Worm (Caenorhabditis elegans): ENCODE measurements around the gene ZC317.7.
A peak's percentile ranks its signal among the peaks of the same experiment; 100 is the strongest.
"Not testable (repeated sequence)": the region's sequence is repeated elsewhere in the genome, so short reads cannot be mapped to it uniquely, and the experiment has no call there.

The ZC317.7 gene

ce11 chrV:5493447-5493846 is 22.6 kb upstream of the ZC317.7 start, which contains the start of gene T05C3.2:
Gene T05C3.2 (plus strand): TSS chrV:5493747.
- no peak for TF ChIP-seq ztf-22 (GFP tag; optimal IDR thresholded peaks at IDR 0.05)
- no peak for TF ChIP-seq let-526 (GFP tag; IDR thresholded peaks at IDR 0.05)

DNA sequence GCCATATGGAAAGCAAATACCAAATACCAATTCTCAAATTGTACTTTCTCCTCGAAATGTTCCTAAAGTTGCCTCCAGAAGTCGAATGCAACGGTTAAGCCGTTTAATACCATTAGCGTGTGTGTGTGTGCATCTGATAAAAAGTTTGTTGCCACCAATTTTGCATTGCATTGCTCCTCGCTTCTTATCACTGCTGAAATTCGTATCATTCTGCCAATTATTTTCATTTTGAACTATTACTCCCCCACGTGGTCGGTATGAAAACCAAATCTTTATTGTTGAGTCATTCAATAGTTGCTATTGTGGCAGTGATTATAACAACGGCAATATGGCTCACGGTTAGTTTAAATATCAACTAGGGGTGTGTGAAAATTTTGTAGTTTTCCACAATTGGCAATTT is 19.4 kb upstream of the ZC317.7 start, which contains the start of gene T05C3.6:
T05C3.6 (plus strand) TSS at position 241 of the 400 bp plus-strand sequence.
- TF ChIP-seq ztf-28 (GFP tag; IDR thresholded peaks at IDR 0.05) (no peak), nhr-80 (tag; optimal IDR thresholded peaks at IDR 0.05) (peak; percentile 88)

DNA sequence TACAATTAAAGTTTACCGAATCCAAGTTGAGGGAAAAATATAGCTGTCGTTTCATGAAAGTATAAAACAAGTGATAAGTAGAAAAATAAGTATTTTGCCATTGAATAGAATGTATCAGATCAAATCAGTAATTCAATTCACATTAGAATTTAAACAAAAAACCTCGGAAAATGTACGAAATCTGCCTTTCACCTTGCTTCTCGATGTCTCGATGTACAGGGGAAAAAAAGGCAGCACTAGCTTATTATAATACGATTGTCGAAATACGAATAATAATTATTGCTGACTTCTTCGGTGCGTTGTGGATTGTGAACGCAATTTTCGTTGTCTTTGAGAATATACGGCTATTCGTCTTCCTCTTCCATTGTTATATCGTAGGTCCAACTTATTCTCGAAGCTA is 17.9 kb upstream of the ZC317.7 start, which contains the start of gene grl-18:
grl-18 (minus strand) TSS at position 101 of the 400 bp plus-strand sequence.
- TF ChIP-seq ztf-18 (tag; optimal IDR thresholded peaks at IDR 0.05) (no peak), F22D6.2 (tag; optimal IDR thresholded peaks at IDR 0.05) (no peak), pha-4 (tag; optimal IDR thresholded peaks at IDR 0.05) (no peak), lir-1 (GFP tag; conservative IDR thresholded peaks at IDR 0.05) (no peak), madf-8 (GFP tag; conservative IDR thresholded peaks at IDR 0.05) (no peak), mel-28 (tag; optimal IDR thresholded peaks at IDR 0.05; ENCODE audit: borderline replicate concordance) (no peak), egrh-3 (GFP tag; IDR thresholded peaks at IDR 0.05) (no peak), lsl-1 (GFP tag; optimal IDR thresholded peaks at IDR 0.05) (no peak)

ce11 chrV:5487180-5487579 is 16.4 kb upstream of the ZC317.7 start:
- TF ChIP-seq F10E7.11 (tag; optimal IDR thresholded peaks at IDR 0.05), result no peak
- no peak for TF ChIP-seq ama-1 (optimal IDR thresholded peaks at IDR 0.05)
- no peak for TF ChIP-seq ama-1 (GFP tag; optimal IDR thresholded peaks at IDR 0.05)

- TF ChIP-seq ekl-4 (GFP tag; IDR thresholded peaks at IDR 0.05), result no peak
- no peak for TF ChIP-seq atf-7 (tag; optimal IDR thresholded peaks at IDR 0.05)
- TF ChIP-seq pha-4 (tag; optimal IDR thresholded peaks at IDR 0.05), result no peak
- TF ChIP-seq rec-8 (tag; optimal IDR thresholded peaks at IDR 0.05), result no peak
- no peak for TF ChIP-seq lin-54 (GFP tag; optimal IDR thresholded peaks at IDR 0.05)
- TF ChIP-seq sea-2 (GFP tag; IDR thresholded peaks at IDR 0.05), result no peak
Measured at ce11 chrV:5484866-5485265, 14.0 kb upstream of the ZC317.7 start, which contains the start of gene srg-65. Gene srg-65 (minus strand): TSS chrV:5484966.

DNA sequence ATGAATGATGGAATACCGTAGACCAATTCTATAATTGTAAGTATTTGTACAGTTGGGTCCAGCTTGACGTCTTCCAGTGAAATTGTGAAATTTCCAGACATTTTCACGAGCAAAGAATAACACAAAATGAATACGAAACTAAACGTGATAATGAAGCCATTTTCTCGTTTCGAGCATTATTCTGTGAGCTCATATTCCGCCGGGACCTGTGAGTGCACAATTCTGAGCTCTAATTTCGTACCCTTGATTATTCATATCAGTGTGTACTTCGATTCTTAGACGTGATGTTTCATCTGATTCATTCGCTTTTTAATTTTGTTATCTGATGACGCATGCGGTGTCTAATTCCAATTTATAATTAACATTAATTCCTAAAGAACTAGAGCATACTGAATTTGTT is 11.5 kb upstream of the ZC317.7 start, which contains the start of gene srg-66:
srg-66 (minus strand) TSS at position 101 of the 400 bp plus-strand sequence.
- TF ChIP-seq F52B5.7 (tag; optimal IDR thresholded peaks at IDR 0.05) (no peak), athp-1 (tag; optimal IDR thresholded peaks at IDR 0.05) (no peak), madf-8 (GFP tag; conservative IDR thresholded peaks at IDR 0.05) (no peak)

- TF ChIP-seq C06A6.2 (GFP tag; conservative IDR thresholded peaks at IDR 0.05) (no peak), let-607 (tag; optimal IDR thresholded peaks at IDR 0.05) (no peak), mxl-1 (tag; optimal IDR thresholded peaks at IDR 0.05) (no peak), unc-62 (GFP tag; optimal IDR thresholded peaks at IDR 0.05) (no peak), rec-8 (tag; optimal IDR thresholded peaks at IDR 0.05) (no peak), dpl-1 (GFP tag; optimal IDR thresholded peaks at IDR 0.05) (no peak), pha-4 (tag; optimal IDR thresholded peaks at IDR 0.05) (no peak)
Measured at ce11 chrV:5477719-5478118, 6.9 kb upstream of the ZC317.7 start.

ce11 chrV:5468489-5468888 is 2.3 kb downstream of the ZC317.7 start, which contains the start of gene ZC317.6:
Gene ZC317.6 (minus strand): TSS chrV:5468589.
- TF ChIP-seq mcd-1 (GFP tag; IDR thresholded peaks at IDR 0.05); K11D2.4 (GFP tag; IDR thresholded peaks at IDR 0.05); F22D6.2 (tag; optimal IDR thresholded peaks at IDR 0.05): not testable (repeated sequence)

Measured in whole organism, young adult.